Worm (Caenorhabditis elegans) whole organism, L1 larva: ENCODE results near the gene abu-7.
A peak's percentile ranks its signal among the peaks of the same experiment; 100 is the strongest.

ENCODE experiments used
- C04F5.9 ChIP-seq: sonication (generic microtip); optimal IDR thresholded peaks from 2 replicates; lab custom pipeline; 2016; ENCODE audit warnings: missing genetic modification characterization, missing compliant biosample characterization
- C16A3.4 ChIP-seq: fragments of 150-350 bp; optimal IDR thresholded peaks from 2 replicates; lab custom pipeline; 2014; ENCODE audit warnings: missing biosample characterization, missing genetic modification characterization
- F16B12.6 ChIP-seq: fragments of 150-350 bp; optimal IDR thresholded peaks from 2 replicates; lab custom pipeline; 2014; ENCODE audit warnings: missing biosample characterization, missing genetic modification characterization
- aha-1 ChIP-seq: fragments of 150-350 bp; optimal IDR thresholded peaks from 2 replicates; lab custom pipeline; 2014; ENCODE audit warnings: missing biosample characterization, missing genetic modification characterization
- aly-2 ChIP-seq: fragments of 150-350 bp; optimal IDR thresholded peaks from 2 replicates; lab custom pipeline; 2014; ENCODE audit warnings: missing biosample characterization, missing genetic modification characterization
- ceh-63 ChIP-seq: fragments of 200-800 bp; sonication (Bioruptor generic); optimal IDR thresholded peaks from 2 replicates; lab custom pipeline; 2018; ENCODE audit warnings: mild to moderate bottlenecking, missing genetic modification characterization, missing compliant biosample characterization
- ceh-8 ChIP-seq: fragments of 200-800 bp; sonication (Bioruptor generic); optimal IDR thresholded peaks from 2 replicates; lab custom pipeline; 2018; ENCODE audit warnings: mild to moderate bottlenecking, missing genetic modification characterization, moderate library complexity, missing compliant biosample characterization
- ceh-88 ChIP-seq: fragments of 200-800 bp; sonication (Bioruptor generic); IDR thresholded peaks from 2 replicates; pipeline ENCODE4 v1.3.6; 2022; ENCODE audit warnings: missing genetic modification characterization, missing compliant biosample characterization
- ceh-90 ChIP-seq: sonication (generic microtip); optimal IDR thresholded peaks from 2 replicates; lab custom pipeline; 2016; ENCODE audit warnings: missing genetic modification characterization, missing compliant biosample characterization
- ces-1 ChIP-seq: fragments of 150-350 bp; optimal IDR thresholded peaks from 2 replicates; lab custom pipeline; 2014; ENCODE audit warnings: missing biosample characterization, missing genetic modification reagents, missing genetic modification characterization
- dpl-1 ChIP-seq, 3 experiments: fragments of 150-350 bp in 2 of 3; sonication (generic microtip) in 1 of 3; optimal IDR thresholded peaks; 2 replicates each; lab custom pipeline; 2014 to 2017; ENCODE audit warnings: missing biosample characterization in 3 of 3, missing genetic modification characterization in 3 of 3, missing genetic modification reagents in 3 of 3
- efl-1 ChIP-seq, 4 experiments: fragments of 150-350 bp; optimal IDR thresholded peaks in 3 of 4; peaks in 1 of 4; 1 replicate in 1 of 4; 2 replicates in 3 of 4; lab custom pipeline; 2014; ENCODE audit warnings: missing biosample characterization in 2 of 4, missing genetic modification characterization in 2 of 4, missing genetic modification reagents in 2 of 4
- efl-3 ChIP-seq: fragments of 200-800 bp; sonication (Bioruptor generic); optimal IDR thresholded peaks from 2 replicates; lab custom pipeline; 2018; ENCODE audit warnings: mild to moderate bottlenecking, missing genetic modification characterization, missing compliant biosample characterization
- elt-2 ChIP-seq: sonication (generic microtip); optimal IDR thresholded peaks from 2 replicates; lab custom pipeline; 2016; ENCODE audit warnings: missing genetic modification characterization, mild to moderate bottlenecking, inconsistent platforms, missing compliant biosample characterization, missing genetic modification reagents
- elt-3 ChIP-seq, 6 experiments: fragments of 150-350 bp in 1 of 6; sonication (generic microtip); optimal IDR thresholded peaks; 2 replicates each; lab custom pipeline; 2017 to 2018; ENCODE audit warnings: missing biosample characterization in 6 of 6, missing genetic modification characterization in 6 of 6, inconsistent platforms in 1 of 6
- ets-5 ChIP-seq: fragments of 200-800 bp; sonication (Bioruptor generic); IDR thresholded peaks from 2 replicates; pipeline ENCODE4 v1.3.6; 2022; ENCODE audit warnings: missing genetic modification characterization, missing compliant biosample characterization
- fkh-10 ChIP-seq: sonication (generic microtip); optimal IDR thresholded peaks from 2 replicates; lab custom pipeline; 2017; ENCODE audit warnings: missing biosample characterization, missing genetic modification reagents, missing genetic modification characterization
- fkh-8 ChIP-seq: sonication (generic microtip); optimal IDR thresholded peaks from 2 replicates; lab custom pipeline; 2016; ENCODE audit warnings: mild to moderate bottlenecking, missing genetic modification characterization, missing compliant biosample characterization
- grh-1 ChIP-seq: fragments of 200-800 bp; sonication (Bioruptor generic); IDR thresholded peaks from 2 replicates; pipeline ENCODE4 v1.3.6; 2022; ENCODE audit warnings: missing genetic modification reagents, missing genetic modification characterization, missing compliant biosample characterization
- hlh-17 ChIP-seq: fragments of 200-800 bp; sonication (Bioruptor generic); optimal IDR thresholded peaks from 2 replicates; lab custom pipeline; 2018; ENCODE audit warnings: missing genetic modification characterization, mild to moderate bottlenecking, missing compliant biosample characterization, moderate library complexity, borderline replicate concordance
- jun-1 ChIP-seq: fragments of 150-350 bp; optimal IDR thresholded peaks from 2 replicates; lab custom pipeline; 2014; ENCODE audit warnings: missing biosample characterization, missing genetic modification reagents, missing genetic modification characterization
- lin-35 ChIP-seq, 2 experiments: fragments of 150-350 bp; optimal IDR thresholded peaks; 2 replicates each; lab custom pipeline; 2014; ENCODE audit warnings: missing biosample characterization in 2 of 2, missing genetic modification characterization in 2 of 2, missing genetic modification reagents in 2 of 2
- lin-39 ChIP-seq: fragments of 150-350 bp; optimal IDR thresholded peaks from 2 replicates; lab custom pipeline; 2014; ENCODE audit warnings: missing biosample characterization, missing genetic modification reagents, missing genetic modification characterization
- lir-3 ChIP-seq: sonication (generic microtip); optimal IDR thresholded peaks from 2 replicates; lab custom pipeline; 2016; ENCODE audit warnings: mild to moderate bottlenecking, missing genetic modification characterization, moderate library complexity, missing compliant biosample characterization; ENCODE audit not compliant: poor library complexity
- lsy-2 ChIP-seq, 2 experiments: fragments of 150-350 bp; optimal IDR thresholded peaks; 2 replicates each; lab custom pipeline; 2014; ENCODE audit warnings: missing biosample characterization in 2 of 2, missing genetic modification characterization in 2 of 2
- mab-9 ChIP-seq: fragments of 200-800 bp; sonication (Bioruptor generic); IDR thresholded peaks from 2 replicates; pipeline ENCODE4 v1.3.6; 2022; ENCODE audit warnings: missing genetic modification reagents, missing genetic modification characterization, missing compliant biosample characterization
- nhr-12 ChIP-seq: sonication (generic microtip); optimal IDR thresholded peaks from 2 replicates; lab custom pipeline; 2017; ENCODE audit warnings: missing biosample characterization, missing genetic modification characterization
- nhr-19 ChIP-seq: fragments of 200-800 bp; sonication (Bioruptor generic); conservative IDR thresholded peaks from 2 replicates; pipeline ENCODE4 v1.3.6; 2022; ENCODE audit warnings: missing genetic modification characterization, missing compliant biosample characterization
- nhr-20 ChIP-seq: sonication (generic microtip); optimal IDR thresholded peaks from 2 replicates; lab custom pipeline; 2016; ENCODE audit warnings: mild to moderate bottlenecking, missing genetic modification characterization, missing compliant biosample characterization
- nhr-237 ChIP-seq: fragments of 150-350 bp; optimal IDR thresholded peaks from 2 replicates; lab custom pipeline; 2014; ENCODE audit warnings: missing biosample characterization, missing genetic modification characterization
- nhr-28 ChIP-seq: fragments of 150-350 bp; optimal IDR thresholded peaks from 2 replicates; lab custom pipeline; 2014; ENCODE audit warnings: missing biosample characterization, missing genetic modification characterization
- nhr-47 ChIP-seq: sonication (generic microtip); optimal IDR thresholded peaks from 2 replicates; lab custom pipeline; 2016; ENCODE audit warnings: mild to moderate bottlenecking, missing genetic modification characterization, moderate library complexity, missing compliant biosample characterization
- nhr-71 ChIP-seq: sonication (generic microtip); optimal IDR thresholded peaks from 2 replicates; lab custom pipeline; 2016; ENCODE audit warnings: mild to moderate bottlenecking, missing genetic modification characterization, moderate library complexity, missing compliant biosample characterization
- nhr-77 ChIP-seq: fragments of 150-350 bp; optimal IDR thresholded peaks from 2 replicates; lab custom pipeline; 2014; ENCODE audit warnings: missing biosample characterization, missing genetic modification characterization
- nhr-85 ChIP-seq: sonication (generic microtip); peaks from one replicate; lab custom pipeline; 2016; ENCODE audit warnings: missing genetic modification characterization, inconsistent platforms, missing compliant biosample characterization
- nhr-90 ChIP-seq: sonication (generic microtip); optimal IDR thresholded peaks from 2 replicates; lab custom pipeline; 2016; ENCODE audit warnings: mild to moderate bottlenecking, missing genetic modification characterization, missing compliant biosample characterization; ENCODE audit not compliant: poor library complexity
- pax-3 ChIP-seq: fragments of 200-800 bp; sonication (Bioruptor generic); optimal IDR thresholded peaks from 2 replicates; lab custom pipeline; 2018; ENCODE audit warnings: mild to moderate bottlenecking, missing genetic modification characterization, moderate library complexity, missing compliant biosample characterization
- rnt-1 ChIP-seq: sonication (generic microtip); optimal IDR thresholded peaks from 2 replicates; lab custom pipeline; 2016; ENCODE audit warnings: mild to moderate bottlenecking, missing genetic modification characterization, moderate library complexity, missing compliant biosample characterization
- snpc-4 ChIP-seq: fragments of 150-350 bp; optimal IDR thresholded peaks from 2 replicates; lab custom pipeline; 2014; ENCODE audit warnings: missing biosample characterization, missing genetic modification characterization
- snu-23 ChIP-seq: sonication (generic microtip); optimal IDR thresholded peaks from 2 replicates; lab custom pipeline; 2016; ENCODE audit warnings: missing genetic modification characterization, missing compliant biosample characterization
- sox-4 ChIP-seq: sonication (generic microtip); optimal IDR thresholded peaks from 2 replicates; lab custom pipeline; 2016; ENCODE audit warnings: missing genetic modification characterization, missing compliant biosample characterization
- sup-37 ChIP-seq: fragments of 200-800 bp; sonication (Bioruptor generic); optimal IDR thresholded peaks from 2 replicates; lab custom pipeline; 2018; ENCODE audit warnings: mild to moderate bottlenecking, missing genetic modification characterization, missing compliant biosample characterization
- swsn-7 ChIP-seq: sonication (generic microtip); optimal IDR thresholded peaks from 2 replicates; lab custom pipeline; 2016; ENCODE audit warnings: missing genetic modification characterization, missing compliant biosample characterization
- tbx-2 ChIP-seq: sonication (generic microtip); optimal IDR thresholded peaks from 2 replicates; lab custom pipeline; 2016; ENCODE audit warnings: missing genetic modification characterization, missing compliant biosample characterization
- tlp-1 ChIP-seq: fragments of 150-350 bp; optimal IDR thresholded peaks from 2 replicates; lab custom pipeline; 2014; ENCODE audit warnings: missing biosample characterization, missing genetic modification characterization
- unc-62 ChIP-seq: fragments of 150-350 bp; optimal IDR thresholded peaks from 2 replicates; lab custom pipeline; 2014; ENCODE audit warnings: missing biosample characterization, missing genetic modification reagents, missing genetic modification characterization
- xbp-1 ChIP-seq: sonication (generic microtip); optimal IDR thresholded peaks from 2 replicates; lab custom pipeline; 2016; ENCODE audit warnings: missing genetic modification characterization, missing compliant biosample characterization
- ztf-4 ChIP-seq: fragments of 150-350 bp; optimal IDR thresholded peaks from 2 replicates; lab custom pipeline; 2014; ENCODE audit warnings: missing biosample characterization, missing genetic modification characterization

abu-7 gene

ce11 chrV:5164682-5165081 is at the start of gene abu-7:
Gene abu-7 (minus strand): TSS chrV:5164782.
- TF ChIP-seq ztf-4 (tag; lab: Kevin White, UChicago) (no peak), nhr-28 (no peak), ces-1 (no peak), ets-5 (GFP tag; lab: Robert Waterston, UW) (no peak), efl-3 (GFP tag; lab: Kevin White, UChicago) (no peak), aha-1 (tag; lab: Kevin White, UChicago) (no peak), ceh-8 (GFP tag; lab: Kevin White, UChicago) (no peak), nhr-12 (tag; lab: Kevin White, UChicago) (no peak), nhr-77 (tag; lab: Kevin White, UChicago) (no peak), pax-3 (no peak), sox-4 (tag; lab: Kevin White, UChicago) (no peak), aly-2 (no peak), elt-2 (tag; lab: Kevin White, UChicago) (no peak), snu-23 (no peak), nhr-237 (no peak), ceh-88 (no peak), jun-1 (no peak), nhr-20 (no peak)
- TF ChIP-seq, all 84 proteins: peak for 0

ce11 chrV:5213674-5214073 is 49.1 kb upstream of the abu-7 start:
- TF ChIP-seq mab-9 = no peak
- TF ChIP-seq lin-39 (tag; lab: Kevin White, UChicago) = no peak
- TF ChIP-seq efl-1 (optimal IDR thresholded peaks at IDR 0.05; lab: Kevin White, UChicago) = no peak
- TF ChIP-seq efl-1 (GFP tag; optimal IDR thresholded peaks at IDR 0.05 in 1 of 2; lab: Kevin White, UChicago) = peak in 1 of 2 experiments; percentile 16
- peak; percentile 27 for TF ChIP-seq nhr-85
- TF ChIP-seq swsn-7 (tag; lab: Kevin White, UChicago) = no peak

- TF ChIP-seq elt-3 (tag; optimal IDR thresholded peaks at IDR 0.05; lab: Kevin White, UChicago) (peak in 2 of 6 experiments; percentile 15 to 55), fkh-10 (GFP tag; lab: Kevin White, UChicago) (no peak), nhr-19 (peak; percentile 73), C16A3.4 (peak; percentile 60), sup-37 (GFP tag; lab: Kevin White, UChicago) (no peak), swsn-7 (tag; lab: Kevin White, UChicago) (peak; percentile 63), aha-1 (tag; lab: Kevin White, UChicago) (no peak), ceh-63 (GFP tag; lab: Kevin White, UChicago) (no peak), jun-1 (peak; percentile 19), ceh-90 (tag; lab: Kevin White, UChicago) (no peak), dpl-1 (GFP tag; optimal IDR thresholded peaks at IDR 0.05; lab: Kevin White, UChicago) (peak; percentile 96 to 98 (median 98)), nhr-12 (tag; lab: Kevin White, UChicago) (no peak), C04F5.9 (tag; lab: Kevin White, UChicago) (no peak), unc-62 (no peak), snpc-4 (tag; lab: Kevin White, UChicago) (peak; percentile 39), tlp-1 (tag; lab: Kevin White, UChicago) (no peak), nhr-28 (no peak), ceh-88 (no peak), xbp-1 (tag; lab: Kevin White, UChicago) (peak; percentile 65), lin-39 (tag; lab: Kevin White, UChicago) (peak; percentile 52), rnt-1 (tag; lab: Kevin White, UChicago) (peak; percentile 66), tbx-2 (tag; lab: Kevin White, UChicago) (peak; percentile 61), lsy-2 (tag; optimal IDR thresholded peaks at IDR 0.05; lab: Kevin White, UChicago) (peak; percentile 74 to 77), F16B12.6 (tag; lab: Kevin White, UChicago) (peak; percentile 23), lir-3 (tag; lab: Kevin White, UChicago) (no peak), elt-2 (tag; lab: Kevin White, UChicago) (no peak), lin-35 (GFP tag; optimal IDR thresholded peaks at IDR 0.05; lab: Kevin White, UChicago) (peak; percentile 97 to 99), snu-23 (peak; percentile 81), nhr-90 (tag; lab: Kevin White, UChicago) (peak; percentile 46), nhr-47 (tag; lab: Kevin White, UChicago) (peak; percentile 85), nhr-71 (tag; lab: Kevin White, UChicago) (peak; percentile 87), hlh-17 (GFP tag; lab: Kevin White, UChicago) (no peak), grh-1 (GFP tag; lab: Robert Waterston, UW) (no peak), efl-1 (optimal IDR thresholded peaks at IDR 0.05; lab: Kevin White, UChicago) (peak; percentile 98 to 99), efl-1 (GFP tag; optimal IDR thresholded peaks at IDR 0.05 in 1 of 2; lab: Kevin White, UChicago) (peak; percentile 98 to 100), fkh-8 (no peak)
These were observed 39.5 kb upstream of the abu-7 start, which contains the start of gene ttc-37 for ce11 chrV:5204127-5204526. Gene ttc-37 (plus strand): TSS chrV:5204475.
